Fruit fly (Drosophila melanogaster) whole organism, embryonic: Measurements from ENCODE around the gene Lsm12a.

ENCODE experiments used
- Abd-B ChIP-seq: fragments of 200-800 bp; sonication (Bioruptor generic); optimal IDR thresholded peaks from 2 replicates; lab custom pipeline; 2018; ENCODE audit warnings: missing biosample characterization, mild to moderate bottlenecking, missing genetic modification characterization, moderate library complexity
- Asciz ChIP-seq: fragments of 200-800 bp; sonication (Bioruptor generic); optimal IDR thresholded peaks from 2 replicates; lab custom pipeline; 2017; ENCODE audit warnings: missing biosample characterization, mild to moderate bottlenecking, missing genetic modification characterization, missing genetic modification reagents
- Bgb ChIP-seq: fragments of 200-800 bp; sonication (Bioruptor generic); IDR thresholded peaks from 2 replicates; pipeline ENCODE4 v1.3.6; 2022; ENCODE audit warnings: missing biosample characterization, missing genetic modification characterization; ENCODE audit not compliant: partially characterized antibody
- C15 ChIP-seq: fragments of 200-800 bp; sonication (Bioruptor generic); IDR thresholded peaks from 3 replicates; pipeline ENCODE4 v1.3.6; 2022; ENCODE audit warnings: missing biosample characterization, missing genetic modification characterization
- CG10321 ChIP-seq: fragments of 200-800 bp; sonication (Bioruptor generic); IDR thresholded peaks from 2 replicates; pipeline ENCODE4 v1.3.6; 2022; ENCODE audit warnings: missing biosample characterization, missing genetic modification characterization
- CG10366 ChIP-seq: fragments of 200-800 bp; sonication (Bioruptor generic); IDR thresholded peaks from 2 replicates; pipeline ENCODE4 v1.3.6; 2022; ENCODE audit warnings: missing biosample characterization, missing genetic modification characterization
- CG11398 ChIP-seq: fragments of 200-800 bp; sonication (Bioruptor generic); optimal IDR thresholded peaks from 2 replicates; lab custom pipeline; 2016; ENCODE audit warnings: missing biosample characterization, missing genetic modification characterization
- CG12769 ChIP-seq: fragments of 200-800 bp; sonication (Bioruptor generic); optimal IDR thresholded peaks from 2 replicates; lab custom pipeline; 2019; ENCODE audit warnings: missing biosample characterization, mild to moderate bottlenecking, missing genetic modification characterization, moderate library complexity
- CG13287 ChIP-seq: fragments of 200-800 bp; sonication (Bioruptor generic); IDR thresholded peaks from 2 replicates; pipeline ENCODE4 v1.3.6; 2022; ENCODE audit warnings: missing biosample characterization, missing genetic modification characterization; ENCODE audit not compliant: partially characterized antibody
- CG14860 ChIP-seq: fragments of 200-800 bp; sonication (Bioruptor generic); IDR thresholded peaks from 3 replicates; pipeline ENCODE4 v1.3.6; 2022; ENCODE audit warnings: missing biosample characterization, missing genetic modification characterization; ENCODE audit not compliant: partially characterized antibody
- CG16813 ChIP-seq: fragments of 200-800 bp; sonication (Bioruptor generic); IDR thresholded peaks from 3 replicates; pipeline ENCODE4 v1.3.6; 2022; ENCODE audit warnings: missing biosample characterization, missing genetic modification characterization; ENCODE audit not compliant: partially characterized antibody
- CG33213 ChIP-seq: fragments of 200-800 bp; sonication (Bioruptor generic); optimal IDR thresholded peaks from 3 replicates; lab custom pipeline; 2016; ENCODE audit warnings: missing biosample characterization, missing genetic modification characterization
- CG33557 ChIP-seq: fragments of 200-800 bp; sonication (Bioruptor generic); optimal IDR thresholded peaks from 2 replicates; lab custom pipeline; 2019; ENCODE audit warnings: missing biosample characterization, mild to moderate bottlenecking, missing genetic modification characterization, moderate library complexity
- CG34224 ChIP-seq: fragments of 200-800 bp; sonication (Bioruptor generic); IDR thresholded peaks from 3 replicates; pipeline ENCODE4 v1.3.6; 2022; ENCODE audit warnings: missing biosample characterization, missing genetic modification characterization; ENCODE audit not compliant: partially characterized antibody
- CG34376 ChIP-seq: fragments of 200-800 bp; sonication (Bioruptor generic); optimal IDR thresholded peaks from 2 replicates; lab custom pipeline; 2018; ENCODE audit warnings: missing biosample characterization, mild to moderate bottlenecking, missing genetic modification characterization
- CG3847 ChIP-seq: fragments of 200-800 bp; sonication (Bioruptor generic); IDR thresholded peaks from 2 replicates; pipeline ENCODE4 v1.3.6; 2022; ENCODE audit warnings: missing biosample characterization, missing genetic modification characterization
- CG7963 ChIP-seq: fragments of 200-800 bp; sonication (Bioruptor generic); IDR thresholded peaks from 3 replicates; pipeline ENCODE4 v1.3.6; 2022; ENCODE audit warnings: missing biosample characterization, missing genetic modification characterization; ENCODE audit not compliant: partially characterized antibody
- CkIIα-i1 ChIP-seq: fragments of 200-800 bp; sonication (Bioruptor generic); IDR thresholded peaks from 2 replicates; pipeline ENCODE4 v1.3.6; 2022; ENCODE audit warnings: missing biosample characterization, missing genetic modification characterization
- Dad ChIP-seq: fragments of 200-800 bp; sonication (Bioruptor generic); optimal IDR thresholded peaks from 3 replicates; lab custom pipeline; 2016; ENCODE audit warnings: missing biosample characterization, missing genetic modification characterization
- Dek ChIP-seq: fragments of 200-800 bp; sonication (Bioruptor generic); optimal IDR thresholded peaks from 3 replicates; lab custom pipeline; 2019; ENCODE audit warnings: missing biosample characterization, mild to moderate bottlenecking, missing genetic modification characterization, moderate library complexity
- Dp ChIP-seq: fragments of 200-800 bp; sonication (Bioruptor generic); optimal IDR thresholded peaks from 2 replicates; lab custom pipeline; 2018; ENCODE audit warnings: missing biosample characterization, mild to moderate bottlenecking, missing genetic modification characterization, moderate library complexity
- Dref ChIP-seq: fragments of 200-800 bp; sonication (Bioruptor generic); IDR thresholded peaks from 2 replicates; pipeline ENCODE4 v1.3.6; 2022; ENCODE audit warnings: missing biosample characterization, missing genetic modification characterization
- E2f2 ChIP-seq: fragments of 200-800 bp; sonication (Bioruptor generic); IDR thresholded peaks from 2 replicates; pipeline ENCODE4 v1.3.6; 2022; ENCODE audit warnings: missing biosample characterization, missing genetic modification characterization
- Gsc ChIP-seq: fragments of 200-800 bp; sonication (Bioruptor generic); IDR thresholded peaks from 2 replicates; pipeline ENCODE4 v1.3.6; 2022; ENCODE audit warnings: missing biosample characterization, missing genetic modification characterization
- HmgZ ChIP-seq: fragments of 200-800 bp; sonication (Bioruptor generic); optimal IDR thresholded peaks from 2 replicates; lab custom pipeline; 2018; ENCODE audit warnings: missing biosample characterization, mild to moderate bottlenecking, missing genetic modification characterization
- Hmr ChIP-seq: fragments of 200-800 bp; sonication (Bioruptor generic); optimal IDR thresholded peaks from 3 replicates; lab custom pipeline; 2017; ENCODE audit warnings: mild to moderate bottlenecking, missing biosample characterization, missing genetic modification reagents, missing genetic modification characterization
- Lpt ChIP-seq: fragments of >200 bp; optimal IDR thresholded peaks from 2 replicates; lab custom pipeline; 2018; ENCODE audit warnings: missing biosample characterization, missing genetic modification characterization
- Med ChIP-seq: fragments of 200-800 bp; sonication (Bioruptor generic); peaks from one replicate; lab custom pipeline; 2016; ENCODE audit warnings: missing biosample characterization, missing genetic modification characterization, mild to moderate bottlenecking, inconsistent platforms, moderate library complexity
- Myb ChIP-seq: fragments of 200-800 bp; sonication (Bioruptor generic); optimal IDR thresholded peaks from 2 replicates; lab custom pipeline; 2016; ENCODE audit warnings: missing biosample characterization, missing genetic modification characterization
- Nf-YC ChIP-seq: fragments of 200-800 bp; optimal IDR thresholded peaks from 3 replicates; lab custom pipeline; 2019; ENCODE audit warnings: missing biosample characterization, mild to moderate bottlenecking, missing genetic modification characterization, moderate library complexity
- Stat92E ChIP-seq, 3 experiments: fragments of >200 bp in 2 of 3; fragments of 200-800 bp in 1 of 3; sonication (Bioruptor generic) in 1 of 3; optimal IDR thresholded peaks; 2 replicates each; lab custom pipeline; 2017 to 2019; ENCODE audit warnings: missing biosample characterization in 3 of 3, missing genetic modification characterization in 3 of 3, mild to moderate bottlenecking in 1 of 3, moderate library complexity in 1 of 3
- dysf ChIP-seq: fragments of 200-800 bp; sonication (Bioruptor generic); IDR thresholded peaks from 3 replicates; pipeline ENCODE4 v1.3.6; 2022; ENCODE audit warnings: missing biosample characterization, missing genetic modification characterization
- eyg ChIP-seq: fragments of 200-800 bp; sonication (Bioruptor generic); optimal IDR thresholded peaks from 3 replicates; lab custom pipeline; 2016; ENCODE audit warnings: missing biosample characterization, missing genetic modification characterization
- ind ChIP-seq: fragments of 200-800 bp; sonication (Bioruptor generic); optimal IDR thresholded peaks from 3 replicates; lab custom pipeline; 2016; ENCODE audit warnings: missing biosample characterization, missing genetic modification characterization
- jing ChIP-seq: fragments of 200-800 bp; sonication (Bioruptor generic); optimal IDR thresholded peaks from 2 replicates; lab custom pipeline; 2018; ENCODE audit warnings: missing biosample characterization, mild to moderate bottlenecking, missing genetic modification characterization
- nau ChIP-seq: fragments of 200-800 bp; sonication (Bioruptor generic); optimal IDR thresholded peaks from 3 replicates; lab custom pipeline; 2017; ENCODE audit warnings: missing biosample characterization, mild to moderate bottlenecking, missing genetic modification characterization, missing genetic modification reagents
- nmo ChIP-seq: fragments of 200-800 bp; sonication (Bioruptor generic); optimal IDR thresholded peaks from 2 replicates; lab custom pipeline; 2018; ENCODE audit warnings: missing biosample characterization, mild to moderate bottlenecking, missing genetic modification characterization, moderate library complexity
- pzg ChIP-seq: fragments of 200-800 bp; sonication (Bioruptor generic); optimal IDR thresholded peaks from 3 replicates; lab custom pipeline; 2018; ENCODE audit warnings: missing biosample characterization, mild to moderate bottlenecking, missing genetic modification characterization, moderate library complexity
- repo ChIP-seq: fragments of 200-800 bp; sonication (Bioruptor generic); optimal IDR thresholded peaks from 2 replicates; lab custom pipeline; 2016; ENCODE audit warnings: missing biosample characterization, missing genetic modification characterization
- row ChIP-seq: fragments of 200-800 bp; sonication (Bioruptor generic); IDR thresholded peaks from 3 replicates; pipeline ENCODE4 v1.3.6; 2022; ENCODE audit warnings: missing biosample characterization, missing genetic modification characterization
- sens ChIP-seq: fragments of 200-800 bp; sonication (Bioruptor generic); peaks from one replicate; lab custom pipeline; 2016; ENCODE audit warnings: missing biosample characterization, missing genetic modification characterization
- seq ChIP-seq: fragments of 200-800 bp; sonication (Bioruptor generic); IDR thresholded peaks from 2 replicates; pipeline ENCODE4 v1.3.6; 2022; ENCODE audit warnings: missing biosample characterization, missing genetic modification characterization
- so ChIP-seq: fragments of 200-800 bp; sonication (Bioruptor generic); IDR thresholded peaks from 3 replicates; pipeline ENCODE4 v1.3.6; 2022; ENCODE audit warnings: missing biosample characterization, missing genetic modification characterization
- sqz ChIP-seq: fragments of 200-800 bp; sonication (Bioruptor generic); optimal IDR thresholded peaks from 3 replicates; lab custom pipeline; 2018; ENCODE audit warnings: missing biosample characterization, mild to moderate bottlenecking, missing genetic modification characterization
- tup ChIP-seq: fragments of 200-800 bp; sonication (Bioruptor generic); optimal IDR thresholded peaks from 2 replicates; lab custom pipeline; 2016; ENCODE audit warnings: missing biosample characterization, mild to moderate bottlenecking, missing genetic modification characterization, moderate library complexity
- unc-4 ChIP-seq: fragments of 200-800 bp; sonication (Bioruptor generic); IDR thresholded peaks from 2 replicates; pipeline ENCODE4 v1.3.6; 2022; ENCODE audit warnings: missing biosample characterization, missing genetic modification characterization; ENCODE audit not compliant: partially characterized antibody
- zen2 ChIP-seq: fragments of 200-800 bp; sonication (Bioruptor generic); IDR thresholded peaks from 3 replicates; pipeline ENCODE4 v1.3.6; 2022; ENCODE audit warnings: missing biosample characterization, missing genetic modification characterization; ENCODE audit not compliant: partially characterized antibody

Lsm12a gene

DNA sequence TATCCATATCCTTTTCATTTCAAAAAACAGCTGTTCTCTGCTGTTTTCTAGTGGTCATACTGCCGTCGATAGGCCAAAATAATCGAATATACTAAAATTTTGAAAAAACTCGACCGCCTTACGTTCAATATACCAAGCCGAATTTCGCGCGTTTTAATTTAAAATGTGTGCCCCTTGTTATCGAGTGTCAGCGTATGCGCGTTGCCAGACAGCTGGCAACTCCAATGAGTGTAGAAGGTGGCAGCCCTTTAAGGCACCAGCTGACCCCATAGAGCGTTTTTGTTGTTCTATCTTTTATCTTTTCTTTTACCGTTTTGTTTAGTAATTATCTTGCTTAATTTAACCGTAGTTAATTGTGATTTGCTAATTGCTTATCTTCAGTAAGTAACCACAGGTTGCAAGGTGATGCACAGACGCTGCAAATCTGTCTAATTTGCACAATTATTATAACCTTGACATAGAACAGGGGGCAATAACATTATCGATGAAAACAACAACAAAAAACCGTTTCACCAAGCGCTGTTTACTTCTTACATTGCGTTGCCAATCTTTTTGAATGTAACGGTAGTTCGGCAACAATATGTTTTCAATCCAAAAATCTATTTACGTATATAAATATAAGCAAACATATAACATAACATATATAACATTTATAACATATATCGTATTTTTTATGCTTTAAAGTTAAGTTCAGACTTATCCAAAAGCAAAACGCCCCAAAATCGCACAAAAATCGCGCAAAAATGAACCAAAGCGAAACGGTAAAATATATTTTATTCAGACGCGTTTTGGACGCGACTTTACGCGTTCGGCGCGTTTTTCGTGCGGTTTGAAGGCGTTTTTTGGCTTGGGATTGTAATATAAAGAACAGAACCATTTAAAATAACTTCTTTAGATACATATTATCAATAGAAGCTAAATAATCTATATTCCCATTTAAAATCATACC lies 6.0 kb upstream of the Lsm12a start, which contains the start of the genes CG1492 and regucalcin (continued):
- no peak for TF ChIP-seq sqz (GFP tag; lab: Kevin White, UChicago)
- peak; percentile 10 for TF ChIP-seq Nf-YC (tag; lab: Kevin White, UChicago)
- TF ChIP-seq CG10366 (GFP tag; lab: Robert Waterston, UW) = no peak
- peak; percentile 54; the same call in 2 of the 3 replicates for TF ChIP-seq CG16813 (GFP tag; lab: Robert Waterston, UW)
- TF ChIP-seq HmgZ = peak; percentile 67
- TF ChIP-seq Lpt (GFP tag; lab: Kevin White, UChicago) = no peak
- no peak for TF ChIP-seq jing (GFP tag; lab: Kevin White, UChicago)
- peak; percentile 96 for TF ChIP-seq E2f2 (GFP tag; lab: Robert Waterston, UW)
- TF ChIP-seq CG14860 = 0 out of 3 replicates have a peak, but pooled peaks have one; percentile 36
- no peak for TF ChIP-seq CG12769 (tag; lab: Kevin White, UChicago)
- peak; percentile 85 for TF ChIP-seq pzg
- no peak for TF ChIP-seq Gsc (GFP tag; lab: Robert Waterston, UW)
- TF ChIP-seq Dp = peak; percentile 97
- TF ChIP-seq Abd-B = peak; percentile 12
- no peak for TF ChIP-seq eyg (GFP tag; lab: Kevin White, UChicago)
- peak; percentile 19; the same call in 1 of the 3 replicates for TF ChIP-seq row (GFP tag; lab: Robert Waterston, UW)
- no peak for TF ChIP-seq tup (GFP tag; lab: Kevin White, UChicago)
- no peak for TF ChIP-seq repo (GFP tag; lab: Kevin White, UChicago)
- no peak for TF ChIP-seq Asciz (GFP tag; lab: Kevin White, UChicago)
- peak; percentile 59 for TF ChIP-seq CG13287
- no peak for TF ChIP-seq CG11398 (GFP tag; lab: Kevin White, UChicago)
- TF ChIP-seq CG3847 (GFP tag; lab: Robert Waterston, UW) = peak; percentile 62
- TF ChIP-seq CG34224 (GFP tag; lab: Robert Waterston, UW) = peak; percentile 50; the same call in 1 of the 3 replicates
- TF ChIP-seq Myb = peak; percentile 89
- no peak for TF ChIP-seq ind
- no peak for TF ChIP-seq CG10321 (GFP tag; lab: Robert Waterston, UW)
- TF ChIP-seq CkIIα-i1 (GFP tag; lab: Robert Waterston, UW) = no peak
- TF ChIP-seq sens = peak; percentile 7
- no peak for TF ChIP-seq seq (GFP tag; lab: Robert Waterston, UW)
- peak; percentile 13 for TF ChIP-seq CG33213 (GFP tag; lab: Kevin White, UChicago)
- no peak for TF ChIP-seq Dek
- TF ChIP-seq dysf = no peak
- no peak for TF ChIP-seq so (GFP tag; lab: Robert Waterston, UW)
- TF ChIP-seq Hmr = no peak
- TF ChIP-seq Stat92E (GFP tag; optimal IDR thresholded peaks at IDR 0.05; lab: Kevin White, UChicago) = peak in 1 of 3 experiments; percentile 2
- no peak for TF ChIP-seq nau (GFP tag; lab: Kevin White, UChicago)
- peak; percentile 9 for TF ChIP-seq Dad (GFP tag; lab: Kevin White, UChicago)
- TF ChIP-seq Dref (GFP tag; lab: Robert Waterston, UW) = peak; percentile 85
- peak; percentile 21 for TF ChIP-seq nmo (GFP tag; lab: Kevin White, UChicago)
- TF ChIP-seq zen2 (GFP tag; lab: Robert Waterston, UW) = no peak
- peak; percentile 7 for TF ChIP-seq CG34376 (GFP tag; lab: Kevin White, UChicago)
- peak; percentile 61 for TF ChIP-seq Med (GFP tag; lab: Kevin White, UChicago)
- no peak for TF ChIP-seq CG33557
- TF ChIP-seq unc-4 (GFP tag; lab: Robert Waterston, UW) = peak; percentile 46; the same call in 1 of the 2 replicates
- TF ChIP-seq Bgb (GFP tag; lab: Robert Waterston, UW) = peak; percentile 41; the same call in 1 of the 2 replicates
- 0 out of 3 replicates have a peak, but pooled peaks have one; percentile 15 for TF ChIP-seq CG7963 (GFP tag; lab: Robert Waterston, UW)
- TF ChIP-seq C15 (GFP tag; lab: Robert Waterston, UW) = no peak
